Worm (Caenorhabditis elegans): ENCODE results near the gene catp-8.

The catp-8 gene

DNA sequence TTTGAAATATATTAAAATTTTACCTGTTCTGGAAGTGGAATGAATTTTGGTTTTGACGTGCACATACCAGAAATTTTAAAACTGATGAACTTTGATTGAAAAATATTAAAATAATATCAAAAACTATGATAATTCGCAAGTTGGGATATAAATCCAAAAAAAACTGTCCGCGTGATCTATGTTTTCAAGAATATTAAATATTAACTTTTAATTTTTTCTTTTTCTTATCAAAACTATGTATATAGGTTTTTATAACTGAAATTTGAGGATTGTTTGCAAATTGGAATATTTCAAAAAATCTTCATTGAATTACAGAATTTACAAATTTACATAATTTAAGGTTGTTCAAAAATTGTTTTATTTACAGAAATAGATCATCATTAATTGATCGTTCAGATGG, 13.9 kb downstream of the catp-8 start, which contains the start of gene C10C6.3:
Gene C10C6.3 (minus strand): TSS at position 101 of the 400 bp plus-strand sequence.
- TF ChIP-seq lin-11 (tag; optimal IDR thresholded peaks at IDR 0.05) (no peak), odd-2 (tag; optimal IDR thresholded peaks at IDR 0.05) (no peak), dmd-4 (tag; optimal IDR thresholded peaks at IDR 0.05; ENCODE audit: borderline replicate concordance) (no peak), ceh-2 (tag; optimal IDR thresholded peaks at IDR 0.05) (no peak), hlh-6 (tag; optimal IDR thresholded peaks at IDR 0.05) (no peak), K02D7.2 (tag; optimal IDR thresholded peaks at IDR 0.05) (no peak), ceh-9 (tag; optimal IDR thresholded peaks at IDR 0.05) (no peak), gmeb-2 (tag; optimal IDR thresholded peaks at IDR 0.05) (no peak), ceh-22 (tag; optimal IDR thresholded peaks at IDR 0.05) (no peak), ceh-34 (tag; optimal IDR thresholded peaks at IDR 0.05) (no peak), C38D4.7 (GFP tag; optimal IDR thresholded peaks at IDR 0.05) (no peak), zip-5 (tag; optimal IDR thresholded peaks at IDR 0.05) (no peak), F13H6.1 (tag; optimal IDR thresholded peaks at IDR 0.05) (no peak), Y22D7AL.16 (tag; optimal IDR thresholded peaks at IDR 0.05) (no peak), rnt-1 (tag; optimal IDR thresholded peaks at IDR 0.05) (no peak), T23F11.4 (GFP tag; optimal IDR thresholded peaks at IDR 0.05) (no peak), unc-86 (tag; optimal IDR thresholded peaks at IDR 0.05) (no peak), sdc-2 (tag; optimal IDR thresholded peaks at IDR 0.05) (no peak), pat-9 (tag; optimal IDR thresholded peaks at IDR 0.05) (no peak)

DNA sequence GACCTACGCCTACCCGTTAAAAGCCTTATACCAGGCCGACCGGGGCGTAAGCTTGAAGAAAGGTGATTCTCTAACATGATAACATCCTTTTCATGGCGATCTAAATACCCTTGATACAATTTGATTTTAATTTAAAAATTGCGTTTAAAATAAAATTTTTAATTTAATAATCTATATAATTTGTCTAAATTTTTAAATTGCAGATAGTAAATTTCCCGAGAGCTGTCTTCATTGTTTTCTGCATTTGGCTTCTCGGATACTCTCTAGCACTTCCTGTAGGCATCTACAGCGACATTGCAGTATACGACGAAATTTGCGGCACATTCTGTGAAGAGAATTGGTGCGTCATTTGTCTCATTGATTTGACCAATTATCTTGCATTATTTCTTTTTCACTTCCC, 17.7 kb downstream of the catp-8 start:
- TF ChIP-seq lin-11 (tag; optimal IDR thresholded peaks at IDR 0.05) (no peak), npax-4 (tag; optimal IDR thresholded peaks at IDR 0.05) (no peak), pat-9 (tag; optimal IDR thresholded peaks at IDR 0.05) (no peak), ceh-9 (tag; optimal IDR thresholded peaks at IDR 0.05) (no peak), sox-4 (tag; optimal IDR thresholded peaks at IDR 0.05) (no peak), ttx-3 (tag; optimal IDR thresholded peaks at IDR 0.05) (no peak), ceh-48 (tag; optimal IDR thresholded peaks at IDR 0.05) (no peak), pha-4 (tag; optimal IDR thresholded peaks at IDR 0.05) (no peak), unc-3 (GFP tag; conservative IDR thresholded peaks at IDR 0.05) (no peak), unc-3 (tag; optimal IDR thresholded peaks at IDR 0.05) (no peak), tbx-7 (tag; optimal IDR thresholded peaks at IDR 0.05) (no peak), ref-2 (tag; optimal IDR thresholded peaks at IDR 0.05) (no peak), elt-2 (tag; optimal IDR thresholded peaks at IDR 0.05) (no peak), fkh-6 (tag; optimal IDR thresholded peaks at IDR 0.05) (no peak), ceh-6 (GFP tag; optimal IDR thresholded peaks at IDR 0.05) (no peak), fax-1 (tag; optimal IDR thresholded peaks at IDR 0.05) (no peak)

DNA sequence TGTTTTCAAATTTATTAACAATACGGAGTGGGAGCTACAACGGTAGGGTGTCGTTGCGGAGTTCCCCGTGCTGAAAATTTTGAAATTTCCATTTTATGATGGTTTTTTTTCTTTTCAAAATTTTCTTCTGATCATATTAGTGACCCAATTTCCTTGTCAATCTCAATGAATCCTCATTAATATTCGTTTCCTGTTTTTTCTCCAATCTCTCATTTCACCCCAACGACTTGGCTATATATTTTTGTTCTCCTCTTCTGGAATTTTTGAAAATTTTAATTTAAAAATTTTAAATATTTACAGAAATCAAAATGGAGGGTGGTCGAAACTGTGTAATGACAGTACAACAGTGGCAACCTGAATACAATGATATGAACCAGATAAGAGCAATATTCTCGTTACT, 19.4 kb downstream of the catp-8 start, which contains the start of gene npr-3:
Gene npr-3 (plus strand): TSS at position 301 of the 400 bp plus-strand sequence.
- TF ChIP-seq dmd-4 (tag; optimal IDR thresholded peaks at IDR 0.05; ENCODE audit: borderline replicate concordance): no peak
- no peak for TF ChIP-seq odd-2 (tag; optimal IDR thresholded peaks at IDR 0.05)
- TF ChIP-seq rnt-1 (tag; optimal IDR thresholded peaks at IDR 0.05): no peak
- no peak for TF ChIP-seq npax-4 (tag; optimal IDR thresholded peaks at IDR 0.05)
- no peak for TF ChIP-seq elt-2 (tag; optimal IDR thresholded peaks at IDR 0.05)

DNA sequence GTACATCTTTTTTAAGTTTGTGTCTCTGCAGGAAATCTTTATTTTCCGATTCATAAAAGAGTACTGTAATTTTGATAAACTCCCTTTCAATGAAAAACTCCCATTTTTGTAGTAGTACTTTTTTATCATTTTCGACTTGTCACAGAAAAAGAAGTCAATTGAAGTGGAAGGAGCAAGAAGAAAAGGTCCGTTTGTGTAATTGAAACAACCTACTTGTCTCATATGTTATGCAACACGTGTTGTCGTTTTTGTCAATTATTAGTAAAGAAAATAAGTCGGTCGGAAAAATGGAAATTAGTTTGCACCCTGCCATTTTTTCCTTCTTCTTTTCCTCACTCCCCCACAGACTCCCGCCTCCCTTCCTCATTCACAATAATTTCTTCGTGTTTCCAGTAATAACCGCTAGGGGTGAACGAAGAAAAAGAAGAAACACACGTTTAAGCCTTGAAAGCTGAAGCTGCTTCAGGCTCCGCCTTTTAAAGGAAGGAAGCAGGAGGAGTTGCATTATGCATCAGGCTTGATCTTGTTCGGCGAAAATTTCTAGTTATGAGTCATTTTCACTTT, 20.3 kb downstream of the catp-8 start:
- no peak for TF ChIP-seq fax-1 (tag; optimal IDR thresholded peaks at IDR 0.05)
- no peak for TF ChIP-seq ceh-18 (tag; optimal IDR thresholded peaks at IDR 0.05)
- TF ChIP-seq fkh-6 (tag; optimal IDR thresholded peaks at IDR 0.05): no peak
- no peak for TF ChIP-seq ceh-22 (tag; optimal IDR thresholded peaks at IDR 0.05)
- TF ChIP-seq pha-4 (tag; optimal IDR thresholded peaks at IDR 0.05): no peak

DNA sequence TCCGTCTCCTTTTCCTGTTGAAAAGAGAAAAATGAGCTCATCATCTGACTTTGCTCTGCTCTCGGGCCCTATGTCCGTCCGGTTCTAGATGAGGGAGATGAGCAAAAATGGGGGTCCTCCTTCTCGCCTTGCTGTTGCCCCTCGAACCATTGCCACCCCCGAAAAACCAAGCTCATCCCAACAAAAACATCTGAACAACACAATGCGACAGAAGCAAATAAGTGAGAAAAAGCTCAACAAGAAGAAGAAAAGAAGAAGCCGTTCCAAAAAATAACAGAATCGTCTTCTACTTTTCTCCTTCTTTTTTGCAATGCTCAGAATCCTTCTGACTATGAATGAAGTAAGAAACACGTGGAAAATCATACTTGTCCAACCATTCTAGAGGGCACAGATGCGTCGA, 23.2 kb downstream of the catp-8 start:
- TF ChIP-seq dve-1 (tag; optimal IDR thresholded peaks at IDR 0.05) (no peak), fax-1 (tag; optimal IDR thresholded peaks at IDR 0.05) (no peak), syd-9 (tag; optimal IDR thresholded peaks at IDR 0.05) (no peak), ceh-34 (tag; optimal IDR thresholded peaks at IDR 0.05) (no peak), ceh-2 (tag; optimal IDR thresholded peaks at IDR 0.05) (no peak), fkh-6 (tag; optimal IDR thresholded peaks at IDR 0.05) (no peak), T23F11.4 (GFP tag; optimal IDR thresholded peaks at IDR 0.05) (no peak), madf-2 (tag; optimal IDR thresholded peaks at IDR 0.05) (no peak), pros-1 (tag; optimal IDR thresholded peaks at IDR 0.05) (no peak), ceh-14 (tag; optimal IDR thresholded peaks at IDR 0.05) (no peak), gmeb-2 (tag; optimal IDR thresholded peaks at IDR 0.05) (no peak)
